Worm (Caenorhabditis elegans) whole organism, early embryonic: Measurements from ENCODE around the gene F27C8.3.

Source experiments
- B0310.2 ChIP-seq: sonication (generic microtip); optimal IDR thresholded peaks from 2 replicates; lab custom pipeline; 2016; ENCODE audit warnings: mild to moderate bottlenecking, missing genetic modification characterization, missing compliant biosample characterization
- F13C5.2 ChIP-seq: sonication (generic microtip); optimal IDR thresholded peaks from 2 replicates; lab custom pipeline; 2017; ENCODE audit warnings: mild to moderate bottlenecking, missing genetic modification characterization, inconsistent platforms, missing compliant biosample characterization
- aly-1 ChIP-seq: sonication (generic microtip); optimal IDR thresholded peaks from 2 replicates; lab custom pipeline; 2016; ENCODE audit warnings: missing genetic modification characterization, missing compliant biosample characterization
- ama-1 ChIP-seq: fragments of 150-350 bp; optimal IDR thresholded peaks from 2 replicates; lab custom pipeline; 2014
- ceh-13 ChIP-seq: fragments of 200-800 bp; sonication (Bioruptor generic); optimal IDR thresholded peaks from 2 replicates; lab custom pipeline; 2018; ENCODE audit warnings: mild to moderate bottlenecking, missing genetic modification characterization, missing compliant biosample characterization
- ceh-36 ChIP-seq: sonication (generic microtip); optimal IDR thresholded peaks from 2 replicates; lab custom pipeline; 2016; ENCODE audit warnings: missing genetic modification characterization, inconsistent platforms, missing compliant biosample characterization
- ets-7 ChIP-seq: sonication (generic microtip); optimal IDR thresholded peaks from 2 replicates; lab custom pipeline; 2016; ENCODE audit warnings: missing genotype, missing genetic modification characterization, missing compliant biosample characterization
- flt-1 ChIP-seq: fragments of 200-800 bp; sonication (Bioruptor generic); IDR thresholded peaks from 2 replicates; pipeline ENCODE4 v1.3.6; 2022; ENCODE audit warnings: missing genetic modification characterization, missing compliant biosample characterization
- hmbx-1 ChIP-seq: sonication (generic microtip); optimal IDR thresholded peaks from 2 replicates; lab custom pipeline; 2016; ENCODE audit warnings: mild to moderate bottlenecking, missing genetic modification characterization, missing compliant biosample characterization
- pes-1 ChIP-seq: fragments of 200-800 bp; sonication (Bioruptor generic); IDR thresholded peaks from 2 replicates; pipeline ENCODE4 v1.3.6; 2022; ENCODE audit warnings: missing genetic modification reagents, missing genetic modification characterization, missing compliant biosample characterization
- scrt-1 ChIP-seq: fragments of 200-800 bp; sonication (Bioruptor generic); IDR thresholded peaks from 2 replicates; pipeline ENCODE4 v1.3.6; 2022; ENCODE audit warnings: missing genetic modification characterization, missing compliant biosample characterization
- sea-1 ChIP-seq: fragments of 200-800 bp; sonication (Bioruptor generic); conservative IDR thresholded peaks from 2 replicates; pipeline ENCODE4 v1.3.6; 2022; ENCODE audit warnings: missing genetic modification characterization, missing compliant biosample characterization
- tbx-11 ChIP-seq: fragments of 200-800 bp; sonication (Bioruptor generic); IDR thresholded peaks from 2 replicates; pipeline ENCODE4 v1.3.6; 2022; ENCODE audit warnings: missing genetic modification characterization, missing compliant biosample characterization
- tbx-37 ChIP-seq: fragments of 200-800 bp; sonication (Bioruptor generic); conservative IDR thresholded peaks from 2 replicates; pipeline ENCODE4 v1.3.6; 2022; ENCODE audit warnings: missing genetic modification reagents, missing genetic modification characterization, missing compliant biosample characterization
- tra-4 ChIP-seq: sonication (generic microtip); optimal IDR thresholded peaks from 2 replicates; lab custom pipeline; 2017; ENCODE audit warnings: missing genetic modification characterization, missing compliant biosample characterization

F27C8.3 gene

DNA sequence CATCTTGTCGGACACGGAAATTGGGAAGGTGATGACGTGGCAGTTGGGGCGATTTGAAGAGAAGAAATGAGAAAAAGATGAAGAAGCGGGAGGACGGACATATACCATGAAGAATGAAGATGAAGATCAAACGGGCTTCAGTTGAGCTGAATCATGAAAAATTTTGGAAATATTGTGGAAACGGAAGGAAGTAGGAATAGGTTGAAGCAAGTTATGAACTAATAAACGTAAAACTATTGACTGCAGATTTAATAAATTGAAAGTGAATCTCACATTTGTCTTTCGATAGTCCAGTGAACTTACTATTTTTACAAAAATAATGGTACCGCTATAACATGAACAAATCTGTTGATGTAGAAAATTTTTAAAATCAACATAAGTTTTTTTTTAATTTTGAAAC, 29.2 kb downstream of the F27C8.3 start, which contains the start of gene lron-14:
Gene lron-14 (minus strand): TSS at position 101 of the 400 bp plus-strand sequence.
- no peak for TF ChIP-seq ama-1 (lab: Kevin White, UChicago)
- TF ChIP-seq tbx-11 (GFP tag; lab: Robert Waterston, UW), result no peak
- no peak for TF ChIP-seq pes-1 (GFP tag; lab: Robert Waterston, UW)
- no peak for TF ChIP-seq aly-1 (tag; lab: Kevin White, UChicago)

DNA sequence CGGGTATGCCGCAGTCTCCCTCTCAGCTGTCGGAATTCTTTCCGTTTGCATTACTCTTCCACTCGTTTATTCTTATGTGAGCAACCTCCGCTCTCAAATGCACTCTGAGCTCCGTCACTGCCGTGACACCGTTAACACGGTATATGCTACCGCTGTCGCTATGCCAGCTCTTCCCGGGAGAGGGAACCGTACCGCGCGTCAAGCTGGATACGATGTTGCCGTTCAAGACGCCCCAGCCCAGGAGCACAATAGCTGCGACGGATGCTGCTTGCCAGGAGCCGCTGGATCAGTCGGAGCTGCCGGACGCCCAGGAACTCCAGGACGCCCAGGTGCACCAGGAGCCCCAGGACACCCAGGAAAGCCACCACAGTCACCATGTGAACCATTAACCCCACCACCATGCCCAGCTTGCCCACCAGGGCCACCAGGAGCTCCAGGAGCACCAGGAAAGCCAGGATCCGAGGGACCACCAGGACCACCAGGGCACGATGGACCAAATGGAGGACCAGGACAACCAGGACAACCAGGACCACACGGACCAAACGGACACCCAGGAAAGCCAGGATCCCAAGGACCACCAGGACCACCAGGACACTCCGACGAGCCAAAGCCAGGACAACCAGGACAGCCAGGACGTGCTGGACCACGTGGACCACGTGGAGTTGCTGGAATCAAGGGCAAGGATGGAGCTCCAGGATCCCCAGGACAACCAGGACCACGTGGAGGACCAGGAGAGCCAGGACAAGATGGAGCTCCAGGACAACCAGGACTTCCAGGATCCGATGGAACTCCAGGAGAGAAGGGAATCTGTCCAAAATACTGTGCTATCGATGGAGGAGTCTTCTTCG, 31.9 kb downstream of the F27C8.3 start:
- no peak for TF ChIP-seq ceh-36
- TF ChIP-seq F13C5.2 (tag; lab: Kevin White, UChicago), result no peak
- no peak for TF ChIP-seq tra-4 (tag; lab: Kevin White, UChicago)
- peak; percentile 33 for TF ChIP-seq aly-1 (tag; lab: Kevin White, UChicago)

DNA sequence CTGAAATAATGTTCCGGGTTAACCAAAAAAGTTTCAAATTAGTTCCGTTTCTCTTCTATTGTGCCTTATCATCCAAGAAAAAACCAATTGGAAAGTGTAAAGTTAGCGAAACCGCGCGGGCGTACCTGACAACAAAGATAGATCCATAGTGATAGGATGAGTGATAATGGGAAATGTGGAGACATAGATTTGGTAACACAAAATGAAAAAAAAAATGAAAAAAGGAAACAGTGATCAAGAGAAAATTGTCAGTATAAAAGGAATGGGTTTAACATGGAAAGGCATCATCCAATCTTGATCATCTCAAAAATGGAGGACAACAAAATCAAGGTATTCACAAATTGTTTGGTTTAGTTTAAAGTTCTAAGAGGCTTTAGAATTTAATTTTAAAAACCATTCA, 32.6 kb downstream of the F27C8.3 start, which contains the start of gene col-122:
Gene col-122 (plus strand): TSS at position 301 of the 400 bp plus-strand sequence.
- TF ChIP-seq F13C5.2 (tag; lab: Kevin White, UChicago), result no peak
- TF ChIP-seq tra-4 (tag; lab: Kevin White, UChicago), result no peak
- no peak for TF ChIP-seq ets-7 (tag; lab: Kevin White, UChicago)
- no peak for TF ChIP-seq pes-1 (GFP tag; lab: Robert Waterston, UW)
- no peak for TF ChIP-seq hmbx-1 (tag; lab: Kevin White, UChicago)

DNA sequence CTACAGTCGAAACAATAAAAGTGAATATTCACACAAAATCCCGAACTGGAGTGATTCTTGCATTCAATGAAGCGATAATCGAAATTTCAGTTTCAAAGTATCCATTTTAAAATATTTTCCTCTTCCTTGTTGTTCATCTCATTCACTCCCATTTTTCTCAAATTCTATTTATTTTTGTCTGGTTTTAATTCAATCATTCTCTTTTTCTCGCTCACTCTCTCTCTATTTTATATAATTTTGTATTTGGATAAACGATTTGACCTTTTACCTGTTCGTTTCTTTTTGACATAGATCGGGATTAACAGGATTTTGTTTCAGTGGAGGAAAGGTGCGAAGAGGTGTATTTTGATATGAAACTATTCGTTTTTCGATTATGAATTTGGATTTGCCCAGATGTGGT, 49.7 kb downstream of the F27C8.3 start, which contains the start of gene T05A1.5:
Gene T05A1.5 (plus strand): TSS at position 301 of the 400 bp plus-strand sequence.
- no peak for TF ChIP-seq ceh-13 (GFP tag; lab: Kevin White, UChicago)
- no peak for TF ChIP-seq tbx-37
- no peak for TF ChIP-seq ceh-36
- TF ChIP-seq aly-1 (tag; lab: Kevin White, UChicago), result no peak
- no peak for TF ChIP-seq tbx-11 (GFP tag; lab: Robert Waterston, UW)
- TF ChIP-seq F13C5.2 (tag; lab: Kevin White, UChicago), result no peak
- no peak for TF ChIP-seq flt-1 (GFP tag; lab: Robert Waterston, UW)
- TF ChIP-seq tra-4 (tag; lab: Kevin White, UChicago), result no peak
- TF ChIP-seq B0310.2 (tag; lab: Kevin White, UChicago), result no peak
- TF ChIP-seq sea-1, result no peak
- no peak for TF ChIP-seq ets-7 (tag; lab: Kevin White, UChicago)
- TF ChIP-seq scrt-1 (GFP tag; lab: Robert Waterston, UW), result no peak
- no peak for TF ChIP-seq hmbx-1 (tag; lab: Kevin White, UChicago)
